Worm (Caenorhabditis elegans) whole organism, mixed stage, embryonic: Measurements from ENCODE around the gene F39F10.3.

Source experiments
- ces-1 ChIP-seq: fragments of 150-350 bp; optimal IDR thresholded peaks from 2 replicates; lab custom pipeline; 2014; ENCODE audit warnings: missing biosample characterization, missing genetic modification reagents, missing genetic modification characterization
- elt-1 ChIP-seq: sonication (generic microtip); optimal IDR thresholded peaks from 2 replicates; lab custom pipeline; 2017; ENCODE audit warnings: missing genetic modification characterization, mild to moderate bottlenecking, missing compliant biosample characterization, antibody characterized with exemption, moderate library complexity, borderline replicate concordance; ENCODE audit not compliant: insufficient read depth
- ham-2 ChIP-seq: fragments of 200-800 bp; sonication (Bioruptor generic); optimal IDR thresholded peaks from 2 replicates; lab custom pipeline; 2018; ENCODE audit warnings: mild to moderate bottlenecking, missing genetic modification characterization, missing compliant biosample characterization
- hlh-1 ChIP-seq: fragments of 150-350 bp; optimal IDR thresholded peaks from 2 replicates; lab custom pipeline; 2014; ENCODE audit warnings: missing biosample characterization, missing genetic modification reagents, missing genetic modification characterization
- mls-2 ChIP-seq: sonication (generic microtip); optimal IDR thresholded peaks from 2 replicates; lab custom pipeline; 2016; ENCODE audit warnings: mild to moderate bottlenecking, missing genetic modification characterization, moderate library complexity, missing compliant biosample characterization
- nhr-237 ChIP-seq: fragments of 150-350 bp; optimal IDR thresholded peaks from 2 replicates; lab custom pipeline; 2014; ENCODE audit warnings: missing biosample characterization, missing genetic modification characterization
- nhr-28 ChIP-seq: fragments of 150-350 bp; optimal IDR thresholded peaks from 2 replicates; lab custom pipeline; 2014; ENCODE audit warnings: missing biosample characterization, missing genetic modification characterization
- nhr-76 ChIP-seq: sonication (generic microtip); optimal IDR thresholded peaks from 2 replicates; lab custom pipeline; 2017; ENCODE audit warnings: missing biosample characterization, missing genetic modification characterization
- pha-4 ChIP-seq: fragments of 150-350 bp; optimal IDR thresholded peaks from 2 replicates; lab custom pipeline; 2018; ENCODE audit warnings: missing biosample characterization, missing genetic modification reagents, missing genetic modification characterization
- sem-2 ChIP-seq: fragments of 200-800 bp; sonication (Bioruptor generic); optimal IDR thresholded peaks from 2 replicates; lab custom pipeline; 2018; ENCODE audit warnings: mild to moderate bottlenecking, missing genetic modification characterization, missing compliant biosample characterization
- sptf-1 ChIP-seq: sonication (generic microtip); optimal IDR thresholded peaks from 2 replicates; lab custom pipeline; 2017; ENCODE audit warnings: mild to moderate bottlenecking, missing genetic modification characterization, moderate library complexity, missing compliant biosample characterization
- unc-39 ChIP-seq: fragments of 150-350 bp; optimal IDR thresholded peaks from 2 replicates; lab custom pipeline; 2014; ENCODE audit warnings: missing biosample characterization, missing genetic modification characterization

- TF ChIP-seq mls-2 (tag; lab: Kevin White, UChicago) (peak; percentile 67), nhr-237 (no peak), sptf-1 (no peak), ham-2 (GFP tag; lab: Kevin White, UChicago) (no peak), ces-1 (no peak), hlh-1 (tag; lab: Kevin White, UChicago) (peak; percentile 61), nhr-76 (tag; lab: Kevin White, UChicago) (no peak), nhr-28 (tag; lab: Kevin White, UChicago) (no peak), unc-39 (tag; lab: Kevin White, UChicago) (no peak), sem-2 (GFP tag; lab: Kevin White, UChicago) (no peak), pha-4 (tag; lab: Kevin White, UChicago) (peak; percentile 76), elt-1 (tag; lab: Kevin White, UChicago) (no peak)
These were observed 19.3 kb upstream of the F39F10.3 start, which contains the start of gene T20F7.1 for ce11 chrX:16872446-16872962.
